Fruit fly (Drosophila melanogaster) whole organism, embryonic: ENCODE measurements around the gene Muc30E.

Source experiments
- Bgb ChIP-seq: fragments of 200-800 bp; sonication (Bioruptor generic); IDR thresholded peaks from 2 replicates; pipeline ENCODE4 v1.3.6; 2022; ENCODE audit warnings: missing biosample characterization, missing genetic modification characterization; ENCODE audit not compliant: partially characterized antibody
- CG10654 ChIP-seq: fragments of 200-800 bp; sonication (Bioruptor generic); optimal IDR thresholded peaks from 2 replicates; lab custom pipeline; 2016; ENCODE audit warnings: missing biosample characterization, missing genetic modification characterization
- CG13296 ChIP-seq: fragments of 200-800 bp; sonication (Bioruptor generic); optimal IDR thresholded peaks from 3 replicates; lab custom pipeline; 2018; ENCODE audit warnings: missing biosample characterization, mild to moderate bottlenecking, missing genetic modification characterization
- CG13624 ChIP-seq: fragments of 200-800 bp; sonication (Bioruptor generic); optimal IDR thresholded peaks from 2 replicates; lab custom pipeline; 2016; ENCODE audit warnings: missing biosample characterization, missing genetic modification characterization
- CG14710 ChIP-seq: fragments of 200-800 bp; sonication (Bioruptor generic); optimal IDR thresholded peaks from 3 replicates; lab custom pipeline; 2019; ENCODE audit warnings: missing biosample characterization, mild to moderate bottlenecking, missing genetic modification characterization, moderate library complexity
- CG14860 ChIP-seq: fragments of 200-800 bp; sonication (Bioruptor generic); IDR thresholded peaks from 3 replicates; pipeline ENCODE4 v1.3.6; 2022; ENCODE audit warnings: missing biosample characterization, missing genetic modification characterization; ENCODE audit not compliant: partially characterized antibody
- CG14965 ChIP-seq: fragments of 200-800 bp; sonication (Bioruptor generic); optimal IDR thresholded peaks from 2 replicates; lab custom pipeline; 2016; ENCODE audit warnings: missing biosample characterization, missing genetic modification characterization, borderline replicate concordance
- CG16813 ChIP-seq: fragments of 200-800 bp; sonication (Bioruptor generic); IDR thresholded peaks from 3 replicates; pipeline ENCODE4 v1.3.6; 2022; ENCODE audit warnings: missing biosample characterization, missing genetic modification characterization; ENCODE audit not compliant: partially characterized antibody
- CG17186 ChIP-seq: fragments of 200-800 bp; sonication (Bioruptor generic); optimal IDR thresholded peaks from 3 replicates; lab custom pipeline; 2017; ENCODE audit warnings: missing biosample characterization, missing genetic modification reagents, missing genetic modification characterization
- CG17328 ChIP-seq: fragments of 200-800 bp; sonication (Bioruptor generic); IDR thresholded peaks from 2 replicates; pipeline ENCODE4 v1.3.6; 2022; ENCODE audit warnings: missing biosample characterization, missing genetic modification characterization
- CG17829 ChIP-seq: fragments of 200-800 bp; optimal IDR thresholded peaks from 2 replicates; lab custom pipeline; 2019; ENCODE audit warnings: missing biosample characterization, mild to moderate bottlenecking, missing genetic modification characterization, moderate library complexity
- CG30020 ChIP-seq: fragments of 200-800 bp; optimal IDR thresholded peaks from 2 replicates; lab custom pipeline; 2019; ENCODE audit warnings: missing biosample characterization, mild to moderate bottlenecking, missing genetic modification characterization, moderate library complexity
- CG32532 ChIP-seq: fragments of 200-800 bp; sonication (Bioruptor generic); IDR thresholded peaks from 2 replicates; pipeline ENCODE4 v1.3.6; 2022; ENCODE audit warnings: missing biosample characterization, missing genetic modification characterization
- CG34376 ChIP-seq: fragments of 200-800 bp; sonication (Bioruptor generic); optimal IDR thresholded peaks from 2 replicates; lab custom pipeline; 2018; ENCODE audit warnings: missing biosample characterization, mild to moderate bottlenecking, missing genetic modification characterization
- CG4328 ChIP-seq: fragments of 200-800 bp; sonication (Bioruptor generic); optimal IDR thresholded peaks from 3 replicates; lab custom pipeline; 2017; ENCODE audit warnings: missing biosample characterization, missing genetic modification reagents, missing genetic modification characterization
- CG4360 ChIP-seq: fragments of 200-800 bp; sonication (Bioruptor generic); IDR thresholded peaks from 2 replicates; pipeline ENCODE4 v1.3.6; 2022; ENCODE audit warnings: missing biosample characterization, missing genetic modification characterization
- CG4617 ChIP-seq: fragments of 200-800 bp; sonication (Bioruptor generic); optimal IDR thresholded peaks from 3 replicates; lab custom pipeline; 2016; ENCODE audit warnings: missing biosample characterization, missing genetic modification characterization, borderline replicate concordance
- CG6791 ChIP-seq: fragments of 200-800 bp; sonication (Bioruptor generic); IDR thresholded peaks from 3 replicates; pipeline ENCODE4 v1.3.6; 2022; ENCODE audit warnings: missing biosample characterization, missing genetic modification characterization; ENCODE audit not compliant: partially characterized antibody
- CG8290 ChIP-seq, 3 experiments: fragments of 200-800 bp; sonication (Bioruptor generic); optimal IDR thresholded peaks; 2 replicates each; lab custom pipeline; 2016 to 2019; ENCODE audit warnings: missing biosample characterization in 3 of 3, missing genetic modification characterization in 3 of 3, mild to moderate bottlenecking in 2 of 3, moderate library complexity in 1 of 3
- CG9797 ChIP-seq: fragments of 200-800 bp; sonication (Bioruptor generic); optimal IDR thresholded peaks from 3 replicates; lab custom pipeline; 2018; ENCODE audit warnings: missing biosample characterization, mild to moderate bottlenecking, missing genetic modification characterization
- D19B ChIP-seq: fragments of 200-800 bp; sonication (Bioruptor generic); optimal IDR thresholded peaks from 2 replicates; lab custom pipeline; 2017; ENCODE audit warnings: missing biosample characterization, mild to moderate bottlenecking, missing genetic modification characterization
- Dad ChIP-seq: fragments of 200-800 bp; sonication (Bioruptor generic); optimal IDR thresholded peaks from 3 replicates; lab custom pipeline; 2016; ENCODE audit warnings: missing biosample characterization, missing genetic modification characterization
- Dip2 ChIP-seq: fragments of 200-800 bp; sonication (Bioruptor generic); IDR thresholded peaks from 2 replicates; pipeline ENCODE4 v1.3.6; 2022; ENCODE audit warnings: missing biosample characterization, missing genetic modification characterization
- Doc3 ChIP-seq: fragments of 200-800 bp; sonication (Bioruptor generic); IDR thresholded peaks from 3 replicates; pipeline ENCODE4 v1.3.6; 2022; ENCODE audit warnings: missing biosample characterization, missing genetic modification characterization; ENCODE audit not compliant: partially characterized antibody
- Dp ChIP-seq: fragments of 200-800 bp; sonication (Bioruptor generic); optimal IDR thresholded peaks from 2 replicates; lab custom pipeline; 2018; ENCODE audit warnings: missing biosample characterization, mild to moderate bottlenecking, missing genetic modification characterization, moderate library complexity
- E2f2 ChIP-seq: fragments of 200-800 bp; sonication (Bioruptor generic); IDR thresholded peaks from 2 replicates; pipeline ENCODE4 v1.3.6; 2022; ENCODE audit warnings: missing biosample characterization, missing genetic modification characterization
- HmgZ ChIP-seq: fragments of 200-800 bp; sonication (Bioruptor generic); optimal IDR thresholded peaks from 2 replicates; lab custom pipeline; 2018; ENCODE audit warnings: missing biosample characterization, mild to moderate bottlenecking, missing genetic modification characterization
- Hsf ChIP-seq: fragments of 200-800 bp; sonication (Bioruptor generic); optimal IDR thresholded peaks from 3 replicates; lab custom pipeline; 2016; ENCODE audit warnings: missing biosample characterization, missing genetic modification characterization
- MBD-R2 ChIP-seq: fragments of 200-800 bp; sonication (Bioruptor generic); IDR thresholded peaks from 2 replicates; pipeline ENCODE4 v1.3.6; 2022; ENCODE audit warnings: missing biosample characterization, missing genetic modification characterization
- Max ChIP-seq: fragments of 200-800 bp; sonication (Bioruptor generic); optimal IDR thresholded peaks from 2 replicates; lab custom pipeline; 2016; ENCODE audit warnings: missing biosample characterization, mild to moderate bottlenecking, missing genetic modification characterization
- NC2β ChIP-seq: fragments of 200-800 bp; sonication (Bioruptor generic); optimal IDR thresholded peaks from 2 replicates; lab custom pipeline; 2016; ENCODE audit warnings: missing biosample characterization, missing genetic modification characterization
- Opbp ChIP-seq: fragments of 200-800 bp; sonication (Bioruptor generic); IDR thresholded peaks from 3 replicates; pipeline ENCODE4 v1.3.6; 2022; ENCODE audit warnings: missing biosample characterization, missing genetic modification characterization; ENCODE audit not compliant: partially characterized antibody
- Rfx ChIP-seq: fragments of 200-800 bp; sonication (Bioruptor generic); IDR thresholded peaks from 2 replicates; pipeline ENCODE4 v1.3.6; 2022; ENCODE audit warnings: missing biosample characterization, missing genetic modification characterization
- bowl ChIP-seq: fragments of 200-800 bp; sonication (Bioruptor generic); IDR thresholded peaks from 2 replicates; pipeline ENCODE4 v1.3.6; 2022; ENCODE audit warnings: missing biosample characterization, missing genetic modification characterization
- crol ChIP-seq: fragments of 200-800 bp; sonication (Bioruptor generic); IDR thresholded peaks from 2 replicates; pipeline ENCODE4 v1.3.6; 2022; ENCODE audit warnings: missing biosample characterization, missing genetic modification characterization
- crp ChIP-seq, 2 experiments: fragments of 200-800 bp; sonication (Bioruptor generic); optimal IDR thresholded peaks; 2 replicates in 1 of 2; 3 replicates in 1 of 2; lab custom pipeline; 2017; ENCODE audit warnings: missing biosample characterization in 2 of 2, missing genetic modification characterization in 2 of 2, mild to moderate bottlenecking in 1 of 2, moderate library complexity in 1 of 2
- ems ChIP-seq: fragments of 200-800 bp; sonication (Bioruptor generic); optimal IDR thresholded peaks from 3 replicates; lab custom pipeline; 2016; ENCODE audit warnings: missing biosample characterization, missing genetic modification characterization
- her ChIP-seq: fragments of 200-800 bp; sonication (Bioruptor generic); optimal IDR thresholded peaks from 2 replicates; lab custom pipeline; 2016; ENCODE audit warnings: missing biosample characterization, missing genetic modification characterization
- kay ChIP-seq: fragments of 200-800 bp; sonication (Bioruptor generic); optimal IDR thresholded peaks from 2 replicates; lab custom pipeline; 2016; ENCODE audit warnings: missing biosample characterization, missing genetic modification characterization
- knrl ChIP-seq: fragments of 200-800 bp; sonication (Bioruptor generic); IDR thresholded peaks from 3 replicates; pipeline ENCODE4 v1.3.6; 2022; ENCODE audit warnings: missing biosample characterization, missing genetic modification characterization; ENCODE audit not compliant: partially characterized antibody
- mld ChIP-seq: fragments of 200-800 bp; sonication (Bioruptor generic); IDR thresholded peaks from 3 replicates; pipeline ENCODE4 v1.3.6; 2022; ENCODE audit warnings: missing biosample characterization, missing genetic modification characterization; ENCODE audit not compliant: partially characterized antibody
- nerfin-2 ChIP-seq: fragments of 200-800 bp; sonication (Bioruptor generic); IDR thresholded peaks from 2 replicates; pipeline ENCODE4 v1.3.6; 2022; ENCODE audit warnings: missing biosample characterization, missing genetic modification characterization; ENCODE audit not compliant: partially characterized antibody
- onecut ChIP-seq: fragments of 200-800 bp; sonication (Bioruptor generic); IDR thresholded peaks from 2 replicates; pipeline ENCODE4 v1.3.6; 2022; ENCODE audit warnings: missing biosample characterization, missing genetic modification characterization
- pzg ChIP-seq: fragments of 200-800 bp; sonication (Bioruptor generic); optimal IDR thresholded peaks from 3 replicates; lab custom pipeline; 2018; ENCODE audit warnings: missing biosample characterization, mild to moderate bottlenecking, missing genetic modification characterization, moderate library complexity
- sens ChIP-seq: fragments of 200-800 bp; sonication (Bioruptor generic); peaks from one replicate; lab custom pipeline; 2016; ENCODE audit warnings: missing biosample characterization, missing genetic modification characterization
- ssp ChIP-seq: fragments of 200-800 bp; sonication (Bioruptor generic); IDR thresholded peaks from 2 replicates; pipeline ENCODE4 v1.3.6; 2022; ENCODE audit warnings: missing biosample characterization, missing genetic modification characterization
- unc-4 ChIP-seq: fragments of 200-800 bp; sonication (Bioruptor generic); IDR thresholded peaks from 2 replicates; pipeline ENCODE4 v1.3.6; 2022; ENCODE audit warnings: missing biosample characterization, missing genetic modification characterization; ENCODE audit not compliant: partially characterized antibody
- vvl ChIP-seq: fragments of 200-800 bp; sonication (Bioruptor generic); IDR thresholded peaks from 2 replicates; pipeline ENCODE4 v1.3.6; 2022; ENCODE audit warnings: missing biosample characterization, missing genetic modification characterization
- zf30C ChIP-seq: fragments of 200-800 bp; sonication (Bioruptor generic); optimal IDR thresholded peaks from 3 replicates; lab custom pipeline; 2018; ENCODE audit warnings: missing biosample characterization, mild to moderate bottlenecking, missing genetic modification characterization

The Muc30E gene

DNA sequence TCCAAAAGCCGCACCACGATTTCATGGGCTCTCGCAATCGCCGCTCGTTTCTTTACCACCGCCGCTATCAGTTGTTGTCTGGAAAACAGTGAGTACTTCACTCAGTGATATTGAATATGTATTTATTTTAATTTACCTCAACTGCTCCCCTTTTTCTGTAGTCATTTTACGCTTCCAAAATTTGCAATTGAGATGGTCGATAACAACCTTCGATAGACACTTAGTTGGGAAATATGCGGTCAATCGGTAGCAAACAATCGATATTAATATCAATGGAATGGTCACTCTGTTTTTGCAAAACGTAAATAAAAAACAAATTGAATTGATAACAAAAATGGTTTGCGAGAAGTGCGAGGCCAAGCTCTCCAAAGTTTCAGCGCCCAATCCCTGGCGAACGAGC, 12.4 kb downstream of the Muc30E start, which contains the start of the genes CG34183 and CG4537 (continued):
- TF ChIP-seq CG4617 (peak; percentile 36), CG14860 (peak; percentile 86), Dp (GFP tag; lab: Kevin White, UChicago) (peak; percentile 61), CG9797 (GFP tag; lab: Kevin White, UChicago) (peak; percentile 72), D19B (GFP tag; lab: Kevin White, UChicago) (no peak), Doc3 (GFP tag; lab: Robert Waterston, UW) (peak; percentile 90), her (GFP tag; lab: Kevin White, UChicago) (peak; percentile 3), crol (GFP tag; lab: Robert Waterston, UW) (no peak), NC2β (GFP tag; lab: Kevin White, UChicago) (peak; percentile 2), Rfx (peak; percentile 39; the same call in 1 of the 2 replicates), MBD-R2 (GFP tag; lab: Robert Waterston, UW) (peak; percentile 94), CG14710 (tag; lab: Kevin White, UChicago) (peak; percentile 35), CG10654 (GFP tag; lab: Kevin White, UChicago) (no peak), HmgZ (tag; lab: Kevin White, UChicago) (peak; percentile 43), nerfin-2 (peak; percentile 85), mld (GFP tag; lab: Robert Waterston, UW) (peak; percentile 60; the same call in 2 of the 3 replicates), Dip2 (no peak), E2f2 (peak; percentile 68), CG6791 (GFP tag; lab: Robert Waterston, UW) (peak; percentile 93), Bgb (GFP tag; lab: Robert Waterston, UW) (peak; percentile 92), Opbp (GFP tag; lab: Robert Waterston, UW) (peak; percentile 91), kay (GFP tag; lab: Kevin White, UChicago) (no peak), CG4328 (GFP tag; lab: Kevin White, UChicago) (no peak), CG16813 (GFP tag; lab: Robert Waterston, UW) (peak; percentile 89), CG14965 (no peak), bowl (GFP tag; lab: Robert Waterston, UW) (no peak), knrl (GFP tag; lab: Robert Waterston, UW) (peak; percentile 85), CG13296 (GFP tag; lab: Kevin White, UChicago) (no peak), CG17328 (GFP tag; lab: Robert Waterston, UW) (0 out of 2 replicates have a peak, but pooled peaks have one; percentile 18), vvl (GFP tag; lab: Robert Waterston, UW) (peak; percentile 56), CG8290 (GFP tag; optimal IDR thresholded peaks at IDR 0.05; lab: Kevin White, UChicago) (no peak), CG8290 (tag; optimal IDR thresholded peaks at IDR 0.05; lab: Kevin White, UChicago) (peak in 1 of 2 experiments; percentile 34), CG4360 (no peak), CG34376 (GFP tag; lab: Kevin White, UChicago) (peak; percentile 6), ems (GFP tag; lab: Kevin White, UChicago) (no peak), Dad (peak; percentile 11), ssp (GFP tag; lab: Robert Waterston, UW) (no peak), Hsf (no peak), pzg (GFP tag; lab: Kevin White, UChicago) (peak; percentile 86), unc-4 (GFP tag; lab: Robert Waterston, UW) (peak; percentile 92), Max (GFP tag; lab: Kevin White, UChicago) (no peak), CG17829 (tag; lab: Kevin White, UChicago) (peak; percentile 17), onecut (GFP tag; lab: Robert Waterston, UW) (no peak), CG13624 (GFP tag; lab: Kevin White, UChicago) (peak; percentile 40), CG32532 (GFP tag; lab: Robert Waterston, UW) (no peak), sens (GFP tag; lab: Kevin White, UChicago) (peak; percentile 58), CG17186 (GFP tag; lab: Kevin White, UChicago) (peak; percentile 0), crp (GFP tag; optimal IDR thresholded peaks at IDR 0.05; lab: Kevin White, UChicago) (peak in 1 of 2 experiments; percentile 30), CG30020 (peak; percentile 4), zf30C (GFP tag; lab: Kevin White, UChicago) (no peak)
